Comparison of ENCODE assay signal across 1 worm cellular context in genomic region chrIII:12428799-12429351, ce11.
TF ChIP-seq lines count a peak whose summit lies in the region.

No protein-coding gene starts in this region.

TF ChIP-seq in whole organism, young adult, 124 proteins besides CTCF, POLR2A, EP300 and RAD21 (continued from another document):
- TF ChIP-seq mxl-1 (tag; optimal IDR thresholded peaks at IDR 0.05; lab: Kevin White, UChicago): no peak
- no peak for TF ChIP-seq tlf-1 (GFP tag; optimal IDR thresholded peaks at IDR 0.05; lab: Kevin White, UChicago)
- no peak for TF ChIP-seq dpff-1 (tag; optimal IDR thresholded peaks at IDR 0.05; lab: Kevin White, UChicago)
- no peak for TF ChIP-seq rec-8 (tag; optimal IDR thresholded peaks at IDR 0.05; lab: Kevin White, UChicago)
- peak; percentile 41 for TF ChIP-seq tbp1 (GFP tag; optimal IDR thresholded peaks at IDR 0.05; lab: Kevin White, UChicago)
- TF ChIP-seq nhr-27 (tag; optimal IDR thresholded peaks at IDR 0.05; lab: Kevin White, UChicago): no peak
- peak; percentile 28 for TF ChIP-seq zim-3 (tag; optimal IDR thresholded peaks at IDR 0.05; lab: Kevin White, UChicago)
- no peak for TF ChIP-seq B0035.1 (tag; optimal IDR thresholded peaks at IDR 0.05; lab: Kevin White, UChicago)
- TF ChIP-seq nhr-120 (GFP tag; IDR thresholded peaks at IDR 0.05; lab: Robert Waterston, UW): no peak
- TF ChIP-seq K11D2.4 (GFP tag; IDR thresholded peaks at IDR 0.05; lab: Robert Waterston, UW): no peak
- no peak for TF ChIP-seq repo-1 (tag; optimal IDR thresholded peaks at IDR 0.05; lab: Kevin White, UChicago)
- TF ChIP-seq akir-1 (GFP tag; optimal IDR thresholded peaks at IDR 0.05; lab: Kevin White, UChicago): no peak
- TF ChIP-seq snpc-1.3 (tag; optimal IDR thresholded peaks at IDR 0.05; lab: Kevin White, UChicago; ENCODE audit: insufficient read depth): no peak
- TF ChIP-seq efl-1 (GFP tag; optimal IDR thresholded peaks at IDR 0.05; lab: Kevin White, UChicago): no peak
- 0 out of 2 replicates have a peak, but pooled peaks have one; percentile 54 for TF ChIP-seq ceh-58 (GFP tag; IDR thresholded peaks at IDR 0.05; lab: Robert Waterston, UW)
- no peak for TF ChIP-seq let-607 (tag; optimal IDR thresholded peaks at IDR 0.05; lab: Kevin White, UChicago)
- TF ChIP-seq Y67H2A.10 (GFP tag; conservative IDR thresholded peaks at IDR 0.05; lab: Robert Waterston, UW): no peak
- no peak for TF ChIP-seq rcor-1 (GFP tag; IDR thresholded peaks at IDR 0.05; lab: Robert Waterston, UW)
- TF ChIP-seq ama-1 (optimal IDR thresholded peaks at IDR 0.05; lab: Kevin White, UChicago): no peak
- peak in 1 of 2 experiments; percentile 9 for TF ChIP-seq ama-1 (GFP tag; optimal IDR thresholded peaks at IDR 0.05; lab: Kevin White, UChicago)
- TF ChIP-seq lsl-1 (GFP tag; optimal IDR thresholded peaks at IDR 0.05; lab: Kevin White, UChicago): no peak
- no peak for TF ChIP-seq ztf-6 (GFP tag; IDR thresholded peaks at IDR 0.05; lab: Robert Waterston, UW)
- TF ChIP-seq nfyb-1 (GFP tag; IDR thresholded peaks at IDR 0.05; lab: Robert Waterston, UW): 0 out of 2 replicates have a peak, but pooled peaks have one; percentile 20
- no peak for TF ChIP-seq ztf-18 (tag; optimal IDR thresholded peaks at IDR 0.05; lab: Kevin White, UChicago)
- no peak for TF ChIP-seq dox-1 (GFP tag; IDR thresholded peaks at IDR 0.05; lab: Robert Waterston, UW)
- TF ChIP-seq F39B2.1 (GFP tag; IDR thresholded peaks at IDR 0.05; lab: Robert Waterston, UW): no peak
- TF ChIP-seq F57C9.4 (tag; optimal IDR thresholded peaks at IDR 0.05; lab: Kevin White, UChicago): no peak
- TF ChIP-seq F22D6.2 (tag; optimal IDR thresholded peaks at IDR 0.05; lab: Kevin White, UChicago): no peak
- TF ChIP-seq lin-35 (GFP tag; optimal IDR thresholded peaks at IDR 0.05; lab: Kevin White, UChicago): peak in 1 of 3 experiments; percentile 26
- peak; percentile 25; the same call in 1 of the 2 replicates for TF ChIP-seq madf-8 (GFP tag; conservative IDR thresholded peaks at IDR 0.05; lab: Robert Waterston, UW)
- no peak for TF ChIP-seq tbx-9 (tag; optimal IDR thresholded peaks at IDR 0.05; lab: Kevin White, UChicago; ENCODE audit: borderline replicate concordance)
- TF ChIP-seq snpc-1.1 (tag; optimal IDR thresholded peaks at IDR 0.05; lab: Kevin White, UChicago; ENCODE audit: insufficient read depth): no peak
- peak; percentile 67 for TF ChIP-seq Y95B8A.8 (GFP tag; IDR thresholded peaks at IDR 0.05; lab: Robert Waterston, UW)
- peak; percentile 20 for TF ChIP-seq hrde-1 (tag; optimal IDR thresholded peaks at IDR 0.05; lab: Kevin White, UChicago; ENCODE audit: borderline replicate concordance)
- no peak for TF ChIP-seq lsy-27 (tag; optimal IDR thresholded peaks at IDR 0.05; lab: Kevin White, UChicago; ENCODE audit: borderline replicate concordance, insufficient read depth)
- no peak for TF ChIP-seq snpc-4 (GFP tag; optimal IDR thresholded peaks at IDR 0.05; lab: Kevin White, UChicago)
- no peak for TF ChIP-seq snpc-4 (tag; optimal IDR thresholded peaks at IDR 0.05; lab: Kevin White, UChicago)
- no peak for TF ChIP-seq zfh-2 (GFP tag; conservative IDR thresholded peaks at IDR 0.05; lab: Robert Waterston, UW)
- TF ChIP-seq F23B12.7 (tag; optimal IDR thresholded peaks at IDR 0.05; lab: Kevin White, UChicago; ENCODE audit: insufficient read depth): no peak
- TF ChIP-seq F33H1.4 (GFP tag; IDR thresholded peaks at IDR 0.05; lab: Robert Waterston, UW): no peak; the same call in 1 of the 2 replicates
- no peak for TF ChIP-seq egl-44 (GFP tag; IDR thresholded peaks at IDR 0.05; lab: Robert Waterston, UW)
- no peak for TF ChIP-seq ceh-79 (tag; optimal IDR thresholded peaks at IDR 0.05; lab: Kevin White, UChicago)
- TF ChIP-seq hlh-26 (GFP tag; conservative IDR thresholded peaks at IDR 0.05; lab: Robert Waterston, UW): no peak
- no peak for TF ChIP-seq nfya-2 (GFP tag; IDR thresholded peaks at IDR 0.05; lab: Robert Waterston, UW)
- TF ChIP-seq let-526 (GFP tag; IDR thresholded peaks at IDR 0.05; lab: Robert Waterston, UW): no peak
- TF ChIP-seq F49E8.2 (tag; optimal IDR thresholded peaks at IDR 0.05; lab: Kevin White, UChicago; ENCODE audit: insufficient read depth): peak; percentile 86
- no peak for TF ChIP-seq T26A5.8 (tag; optimal IDR thresholded peaks at IDR 0.05; lab: Kevin White, UChicago)
- no peak for TF ChIP-seq lir-1 (GFP tag; conservative IDR thresholded peaks at IDR 0.05; lab: Robert Waterston, UW)
